Fruit fly (Drosophila melanogaster): ENCODE data around the gene CG6415.

- no peak for TF ChIP-seq CTCF (optimal IDR thresholded peaks at IDR 0.05)
- TF ChIP-seq CG8478 (optimal IDR thresholded peaks at IDR 0.05): no peak
Observed at dm6 chr2L:10671530-10671929, 31.9 kb upstream of the CG6415 start.
